Worm (Caenorhabditis elegans) whole organism, early embryonic: ENCODE results near the gene T28A11.25.

Experiments used
- B0310.2 ChIP-seq: sonication (generic microtip); optimal IDR thresholded peaks from 2 replicates; lab custom pipeline; 2016; ENCODE audit warnings: mild to moderate bottlenecking, missing genetic modification characterization, missing compliant biosample characterization
- F13C5.2 ChIP-seq: sonication (generic microtip); optimal IDR thresholded peaks from 2 replicates; lab custom pipeline; 2017; ENCODE audit warnings: mild to moderate bottlenecking, missing genetic modification characterization, inconsistent platforms, missing compliant biosample characterization
- aly-1 ChIP-seq: sonication (generic microtip); optimal IDR thresholded peaks from 2 replicates; lab custom pipeline; 2016; ENCODE audit warnings: missing genetic modification characterization, missing compliant biosample characterization
- ama-1 ChIP-seq: fragments of 150-350 bp; optimal IDR thresholded peaks from 2 replicates; lab custom pipeline; 2014
- ceh-13 ChIP-seq: fragments of 200-800 bp; sonication (Bioruptor generic); optimal IDR thresholded peaks from 2 replicates; lab custom pipeline; 2018; ENCODE audit warnings: mild to moderate bottlenecking, missing genetic modification characterization, missing compliant biosample characterization
- ceh-36 ChIP-seq: sonication (generic microtip); optimal IDR thresholded peaks from 2 replicates; lab custom pipeline; 2016; ENCODE audit warnings: missing genetic modification characterization, inconsistent platforms, missing compliant biosample characterization
- ets-7 ChIP-seq: sonication (generic microtip); optimal IDR thresholded peaks from 2 replicates; lab custom pipeline; 2016; ENCODE audit warnings: missing genotype, missing genetic modification characterization, missing compliant biosample characterization
- flt-1 ChIP-seq: fragments of 200-800 bp; sonication (Bioruptor generic); IDR thresholded peaks from 2 replicates; pipeline ENCODE4 v1.3.6; 2022; ENCODE audit warnings: missing genetic modification characterization, missing compliant biosample characterization
- hmbx-1 ChIP-seq: sonication (generic microtip); optimal IDR thresholded peaks from 2 replicates; lab custom pipeline; 2016; ENCODE audit warnings: mild to moderate bottlenecking, missing genetic modification characterization, missing compliant biosample characterization
- hmg-4 ChIP-seq: fragments of 200-800 bp; sonication (Bioruptor generic); optimal IDR thresholded peaks from 2 replicates; lab custom pipeline; 2018; ENCODE audit warnings: mild to moderate bottlenecking, missing genetic modification characterization, missing compliant biosample characterization
- hnd-1 ChIP-seq: sonication (generic microtip); optimal IDR thresholded peaks from 2 replicates; lab custom pipeline; 2016; ENCODE audit warnings: missing genetic modification characterization, missing compliant biosample characterization
- pes-1 ChIP-seq: fragments of 200-800 bp; sonication (Bioruptor generic); IDR thresholded peaks from 2 replicates; pipeline ENCODE4 v1.3.6; 2022; ENCODE audit warnings: missing genetic modification reagents, missing genetic modification characterization, missing compliant biosample characterization
- scrt-1 ChIP-seq: fragments of 200-800 bp; sonication (Bioruptor generic); IDR thresholded peaks from 2 replicates; pipeline ENCODE4 v1.3.6; 2022; ENCODE audit warnings: missing genetic modification characterization, missing compliant biosample characterization
- sea-1 ChIP-seq: fragments of 200-800 bp; sonication (Bioruptor generic); conservative IDR thresholded peaks from 2 replicates; pipeline ENCODE4 v1.3.6; 2022; ENCODE audit warnings: missing genetic modification characterization, missing compliant biosample characterization
- tbx-11 ChIP-seq: fragments of 200-800 bp; sonication (Bioruptor generic); IDR thresholded peaks from 2 replicates; pipeline ENCODE4 v1.3.6; 2022; ENCODE audit warnings: missing genetic modification characterization, missing compliant biosample characterization
- tbx-37 ChIP-seq: fragments of 200-800 bp; sonication (Bioruptor generic); conservative IDR thresholded peaks from 2 replicates; pipeline ENCODE4 v1.3.6; 2022; ENCODE audit warnings: missing genetic modification reagents, missing genetic modification characterization, missing compliant biosample characterization
- tra-4 ChIP-seq: sonication (generic microtip); optimal IDR thresholded peaks from 2 replicates; lab custom pipeline; 2017; ENCODE audit warnings: missing genetic modification characterization, missing compliant biosample characterization

T28A11.25 gene

ce11 chrV:3281523-3281922 lies at the start of gene T28A11.25:
TSS of gene T28A11.25 (plus strand) at chrV:3281823.
- TF ChIP-seq ceh-36 (tag; lab: Kevin White, UChicago) (no peak), F13C5.2 (tag; lab: Kevin White, UChicago) (no peak), aly-1 (no peak), ceh-13 (GFP tag; lab: Kevin White, UChicago) (no peak), scrt-1 (GFP tag; lab: Robert Waterston, UW) (no peak), tbx-37 (GFP tag; lab: Robert Waterston, UW) (no peak), tbx-11 (GFP tag; lab: Robert Waterston, UW) (no peak), B0310.2 (tag; lab: Kevin White, UChicago) (no peak), ama-1 (lab: Kevin White, UChicago) (no peak), pes-1 (GFP tag; lab: Robert Waterston, UW) (no peak), ets-7 (tag; lab: Kevin White, UChicago) (no peak), hmg-4 (GFP tag; lab: Kevin White, UChicago) (no peak), hnd-1 (tag; lab: Kevin White, UChicago) (no peak), flt-1 (GFP tag; lab: Robert Waterston, UW) (no peak), hmbx-1 (tag; lab: Kevin White, UChicago) (no peak), tra-4 (no peak), sea-1 (GFP tag; lab: Robert Waterston, UW) (no peak)

ce11 chrV:3234887-3235286 lies 46.7 kb upstream of the T28A11.25 start, which contains the start of gene K08D9.6:
TSS of gene K08D9.6 (minus strand) at chrV:3234987.
- TF ChIP-seq hnd-1 (tag; lab: Kevin White, UChicago), result no peak
- TF ChIP-seq hmg-4 (GFP tag; lab: Kevin White, UChicago), result no peak
- no peak for TF ChIP-seq tra-4
- TF ChIP-seq pes-1 (GFP tag; lab: Robert Waterston, UW), result no peak
- TF ChIP-seq ets-7 (tag; lab: Kevin White, UChicago), result no peak
- no peak for TF ChIP-seq tbx-11 (GFP tag; lab: Robert Waterston, UW)
- no peak for TF ChIP-seq B0310.2 (tag; lab: Kevin White, UChicago)
- TF ChIP-seq ceh-36 (tag; lab: Kevin White, UChicago), result no peak
- TF ChIP-seq aly-1, result no peak
- no peak for TF ChIP-seq ama-1 (lab: Kevin White, UChicago)
- TF ChIP-seq sea-1 (GFP tag; lab: Robert Waterston, UW), result no peak
- TF ChIP-seq flt-1 (GFP tag; lab: Robert Waterston, UW), result no peak
- no peak for TF ChIP-seq tbx-37 (GFP tag; lab: Robert Waterston, UW)
- no peak for TF ChIP-seq scrt-1 (GFP tag; lab: Robert Waterston, UW)
- TF ChIP-seq F13C5.2 (tag; lab: Kevin White, UChicago), result no peak
- TF ChIP-seq ceh-13 (GFP tag; lab: Kevin White, UChicago), result no peak
- no peak for TF ChIP-seq hmbx-1 (tag; lab: Kevin White, UChicago)

ce11 chrV:3236610-3237009 lies 45.0 kb upstream of the T28A11.25 start, which contains the start of the genes K08D9.9 and str-16:
TSS of gene K08D9.9 (minus strand) at chrV:3236710.
TSS of gene str-16 (plus strand) at chrV:3236875.
- TF ChIP-seq hmbx-1 (tag; lab: Kevin White, UChicago) (no peak), F13C5.2 (tag; lab: Kevin White, UChicago) (no peak), tra-4 (no peak), tbx-37 (GFP tag; lab: Robert Waterston, UW) (no peak), ceh-36 (tag; lab: Kevin White, UChicago) (no peak), pes-1 (GFP tag; lab: Robert Waterston, UW) (no peak), hmg-4 (GFP tag; lab: Kevin White, UChicago) (no peak), B0310.2 (tag; lab: Kevin White, UChicago) (no peak), ceh-13 (GFP tag; lab: Kevin White, UChicago) (no peak), ama-1 (lab: Kevin White, UChicago) (no peak), hnd-1 (tag; lab: Kevin White, UChicago) (no peak), aly-1 (no peak), sea-1 (GFP tag; lab: Robert Waterston, UW) (no peak), flt-1 (GFP tag; lab: Robert Waterston, UW) (no peak), ets-7 (tag; lab: Kevin White, UChicago) (no peak)

ce11 chrV:3241175-3241574 lies 40.4 kb upstream of the T28A11.25 start, which contains the start of gene srj-11:
TSS of gene srj-11 (plus strand) at chrV:3241424.
- TF ChIP-seq aly-1 (no peak), hmbx-1 (tag; lab: Kevin White, UChicago) (no peak), pes-1 (GFP tag; lab: Robert Waterston, UW) (no peak), ceh-13 (GFP tag; lab: Kevin White, UChicago) (no peak), F13C5.2 (tag; lab: Kevin White, UChicago) (no peak), tbx-37 (GFP tag; lab: Robert Waterston, UW) (no peak), ama-1 (lab: Kevin White, UChicago) (no peak), B0310.2 (tag; lab: Kevin White, UChicago) (no peak)

- TF ChIP-seq aly-1 (no peak), F13C5.2 (tag; lab: Kevin White, UChicago) (no peak), hnd-1 (tag; lab: Kevin White, UChicago) (no peak), ets-7 (tag; lab: Kevin White, UChicago) (no peak), B0310.2 (tag; lab: Kevin White, UChicago) (no peak)
Measured at ce11 chrV:3242984-3243383, 38.6 kb upstream of the T28A11.25 start, which contains the start of gene gst-23. TSS of gene gst-23 (plus strand) at chrV:3243284.

ce11 chrV:3244703-3245102 lies 36.9 kb upstream of the T28A11.25 start, which contains the start of gene srj-7:
TSS of gene srj-7 (plus strand) at chrV:3245003.
- TF ChIP-seq F13C5.2 (tag; lab: Kevin White, UChicago) (no peak), hmbx-1 (tag; lab: Kevin White, UChicago) (no peak), tbx-11 (GFP tag; lab: Robert Waterston, UW) (no peak), hmg-4 (GFP tag; lab: Kevin White, UChicago) (no peak), ets-7 (tag; lab: Kevin White, UChicago) (no peak), sea-1 (GFP tag; lab: Robert Waterston, UW) (no peak), scrt-1 (GFP tag; lab: Robert Waterston, UW) (no peak), hnd-1 (tag; lab: Kevin White, UChicago) (no peak), aly-1 (no peak)

- no peak for TF ChIP-seq B0310.2 (tag; lab: Kevin White, UChicago)
- TF ChIP-seq sea-1 (GFP tag; lab: Robert Waterston, UW), result no peak
- no peak for TF ChIP-seq tra-4
- TF ChIP-seq aly-1, result no peak
- no peak for TF ChIP-seq ceh-13 (GFP tag; lab: Kevin White, UChicago)
- no peak for TF ChIP-seq F13C5.2 (tag; lab: Kevin White, UChicago)
- TF ChIP-seq tbx-11 (GFP tag; lab: Robert Waterston, UW), result no peak
- no peak for TF ChIP-seq tbx-37 (GFP tag; lab: Robert Waterston, UW)
- no peak for TF ChIP-seq hmg-4 (GFP tag; lab: Kevin White, UChicago)
- TF ChIP-seq flt-1 (GFP tag; lab: Robert Waterston, UW), result no peak
- TF ChIP-seq scrt-1 (GFP tag; lab: Robert Waterston, UW), result no peak
- no peak for TF ChIP-seq ets-7 (tag; lab: Kevin White, UChicago)
- no peak for TF ChIP-seq pes-1 (GFP tag; lab: Robert Waterston, UW)
Measured at ce11 chrV:3247515-3247914, 34.1 kb upstream of the T28A11.25 start, which contains the start of gene srj-8. TSS of gene srj-8 (plus strand) at chrV:3247815.
